Fruit fly (Drosophila melanogaster): Measurements from ENCODE around the gene ProtB.
"Not testable (repeated sequence)": the region's sequence is repeated elsewhere in the genome, so short reads cannot be mapped to it uniquely, and the experiment has no call there.

Gene ProtB

DNA sequence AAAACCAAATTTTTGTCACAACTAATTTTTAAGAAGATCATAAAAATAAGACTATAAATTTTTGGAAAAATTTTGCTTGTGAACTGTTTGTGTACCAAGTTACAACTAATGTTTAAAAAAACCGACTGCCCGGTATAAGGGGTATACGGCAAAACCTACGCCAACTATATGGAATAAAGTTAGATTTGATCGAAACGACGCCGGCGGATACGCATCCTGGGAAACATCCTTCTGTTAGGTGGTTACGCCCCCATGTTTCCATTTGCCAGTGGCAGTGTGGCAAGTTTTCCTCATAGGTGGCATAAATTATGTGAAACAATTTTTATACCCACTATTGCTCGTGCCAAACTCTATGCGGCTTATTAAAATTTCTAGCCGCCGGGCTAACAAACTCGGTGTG, at the start of gene ProtB:
TSS of gene ProtB (minus strand) at position 101 of the 400 bp plus-strand sequence.
- not testable (repeated sequence) for TF ChIP-seq sv, usp, dmrt93B (GFP tag; optimal IDR thresholded peaks at IDR 0.05)

DNA sequence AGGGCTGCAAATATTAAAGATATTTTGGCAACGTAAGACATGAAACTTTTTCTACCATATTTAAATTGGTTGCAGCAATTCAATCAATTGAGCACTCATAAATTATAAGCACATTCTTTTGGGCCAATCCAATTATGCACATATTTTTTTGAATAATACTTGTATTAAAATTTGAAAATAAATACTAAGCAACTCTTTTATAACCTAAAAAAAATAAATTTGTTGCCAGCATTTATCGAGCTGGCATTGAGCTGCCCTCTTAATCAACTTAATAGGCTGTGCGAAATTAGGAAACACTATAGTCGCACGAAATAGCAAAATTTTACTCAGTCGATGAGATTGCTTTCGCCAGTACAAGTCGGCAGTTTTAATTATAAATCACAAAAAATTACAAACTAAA, 40.8 kb upstream of the ProtB start, which contains the start of gene CG3491:
TSS of gene CG3491 (plus strand) at position 301 of the 400 bp plus-strand sequence.
- no peak for TF ChIP-seq N (GFP tag; optimal IDR thresholded peaks at IDR 0.05)
- TF ChIP-seq CG32264 (GFP tag; optimal IDR thresholded peaks at IDR 0.05) = no peak
- no peak for TF ChIP-seq h (GFP tag; optimal IDR thresholded peaks at IDR 0.05)
- no peak for TF ChIP-seq Abd-B (GFP tag; optimal IDR thresholded peaks at IDR 0.05)
- no peak for TF ChIP-seq fru (GFP tag; optimal IDR thresholded peaks at IDR 0.05)
- TF ChIP-seq dl (GFP tag; optimal IDR thresholded peaks at IDR 0.05; ENCODE audit: insufficient read depth in 1 of 2, partially characterized antibody in 2 of 2) = no peak
- TF ChIP-seq usp (GFP tag; optimal IDR thresholded peaks at IDR 0.05) = no peak
- TF ChIP-seq Hr83 (GFP tag; optimal IDR thresholded peaks at IDR 0.05; ENCODE audit: poor library complexity, severe bottlenecking) = no peak
- TF ChIP-seq Rel (GFP tag; optimal IDR thresholded peaks at IDR 0.05) = no peak
- TF ChIP-seq Rel (tag; optimal IDR thresholded peaks at IDR 0.05) = no peak
- TF ChIP-seq woc (GFP tag; optimal IDR thresholded peaks at IDR 0.05) = no peak

DNA sequence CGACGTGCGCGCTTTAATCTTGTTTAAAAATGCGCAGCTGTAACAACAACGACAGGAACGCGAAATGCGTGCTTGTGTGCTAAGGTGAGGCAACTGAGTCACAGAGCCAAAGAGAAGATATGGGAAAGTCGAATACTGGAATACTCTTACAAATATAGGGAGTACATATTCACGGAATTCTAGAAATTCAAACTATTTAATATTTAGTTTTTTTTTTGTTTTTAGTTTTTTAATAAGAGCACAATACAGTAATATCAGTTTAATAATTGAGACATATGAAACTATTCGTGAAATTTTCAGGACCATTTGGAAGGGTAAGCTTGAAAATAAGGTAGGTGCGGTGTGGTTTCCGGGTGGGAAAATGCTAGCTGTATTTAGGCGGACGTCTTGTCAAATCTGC, 4.0 kb upstream of the ProtB start:
- TF ChIP-seq dsf (GFP tag; optimal IDR thresholded peaks at IDR 0.05; ENCODE audit: borderline replicate concordance) (no peak), rgr (GFP tag; optimal IDR thresholded peaks at IDR 0.05) (no peak), sv (GFP tag; optimal IDR thresholded peaks at IDR 0.05) (no peak), OdsH (GFP tag; optimal IDR thresholded peaks at IDR 0.05) (no peak), Dfd (GFP tag; optimal IDR thresholded peaks at IDR 0.05) (no peak), CG32264 (GFP tag; optimal IDR thresholded peaks at IDR 0.05) (no peak), h (GFP tag; optimal IDR thresholded peaks at IDR 0.05) (no peak), Dif (GFP tag; optimal IDR thresholded peaks at IDR 0.05; ENCODE audit: partially characterized antibody) (no peak), usp (GFP tag; optimal IDR thresholded peaks at IDR 0.05) (no peak), Hr78 (GFP tag; optimal IDR thresholded peaks at IDR 0.05) (no peak), CG9705 (GFP tag; optimal IDR thresholded peaks at IDR 0.05) (no peak), Hr83 (GFP tag; optimal IDR thresholded peaks at IDR 0.05; ENCODE audit: poor library complexity, severe bottlenecking) (no peak), sage (GFP tag; optimal IDR thresholded peaks at IDR 0.05) (no peak), Mio (GFP tag; optimal IDR thresholded peaks at IDR 0.05) (no peak), CrebA (GFP tag; optimal IDR thresholded peaks at IDR 0.05; ENCODE audit: borderline replicate concordance) (no peak), Hnf4 (GFP tag; optimal IDR thresholded peaks at IDR 0.05) (no peak), Vsx2 (GFP tag; optimal IDR thresholded peaks at IDR 0.05; ENCODE audit: partially characterized antibody) (no peak)

DNA sequence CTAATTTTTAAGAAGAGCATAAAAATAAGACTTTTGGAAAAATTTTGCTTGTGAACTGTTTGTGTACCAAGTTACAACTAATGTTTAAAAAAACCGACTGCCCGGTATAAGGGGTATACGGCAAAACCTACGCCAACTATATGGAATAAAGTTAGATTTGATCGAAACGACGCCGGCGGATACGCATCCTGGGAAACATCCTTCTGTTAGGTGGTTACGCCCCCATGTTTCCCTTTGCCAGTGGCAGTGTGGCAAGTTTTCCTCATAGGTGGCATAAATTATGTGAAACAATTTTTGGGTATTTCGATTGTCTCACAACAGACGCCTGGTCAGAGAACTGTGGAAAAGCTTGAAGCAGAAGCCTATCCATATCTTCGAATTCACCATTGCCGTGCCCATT, 2.0 kb downstream of the ProtB start, which contains the start of gene ProtA:
TSS of gene ProtA (minus strand) at position 101 of the 400 bp plus-strand sequence.
- TF ChIP-seq Dif (GFP tag; optimal IDR thresholded peaks at IDR 0.05; ENCODE audit: partially characterized antibody); Hr78 (GFP tag; optimal IDR thresholded peaks at IDR 0.05); jim (GFP tag; optimal IDR thresholded peaks at IDR 0.05): not testable (repeated sequence)

- TF ChIP-seq tai (GFP tag; optimal IDR thresholded peaks at IDR 0.05) (no peak), Hr83 (GFP tag; optimal IDR thresholded peaks at IDR 0.05; ENCODE audit: poor library complexity, severe bottlenecking) (no peak), Hr78 (GFP tag; optimal IDR thresholded peaks at IDR 0.05) (no peak), jim (GFP tag; optimal IDR thresholded peaks at IDR 0.05) (no peak), OdsH (GFP tag; optimal IDR thresholded peaks at IDR 0.05) (no peak), Rel (GFP tag; optimal IDR thresholded peaks at IDR 0.05) (no peak), Rel (tag; optimal IDR thresholded peaks at IDR 0.05) (no peak), Mio (GFP tag; optimal IDR thresholded peaks at IDR 0.05) (no peak), GATAd (GFP tag; optimal IDR thresholded peaks at IDR 0.05) (no peak), rgr (GFP tag; optimal IDR thresholded peaks at IDR 0.05) (no peak), sv (GFP tag; optimal IDR thresholded peaks at IDR 0.05) (no peak), br (GFP tag; optimal IDR thresholded peaks at IDR 0.05) (no peak), CG32264 (GFP tag; optimal IDR thresholded peaks at IDR 0.05) (no peak), Hnf4 (GFP tag; optimal IDR thresholded peaks at IDR 0.05) (no peak), CrebA (GFP tag; optimal IDR thresholded peaks at IDR 0.05; ENCODE audit: borderline replicate concordance) (no peak), Abd-B (GFP tag; optimal IDR thresholded peaks at IDR 0.05) (no peak), pan (optimal IDR thresholded peaks at IDR 0.05) (no peak), fru (GFP tag; optimal IDR thresholded peaks at IDR 0.05) (no peak)
Observed at dm6 chr2L:14876233-14876632, 7.3 kb downstream of the ProtB start, which contains the start of gene CG15278. Gene CG15278, minus strand, starts transcription at chr2L:14876333.

All from whole organism, wandering third instar larva.